Worm (Caenorhabditis elegans): ENCODE data around the gene glb-31.

The glb-31 gene

DNA sequence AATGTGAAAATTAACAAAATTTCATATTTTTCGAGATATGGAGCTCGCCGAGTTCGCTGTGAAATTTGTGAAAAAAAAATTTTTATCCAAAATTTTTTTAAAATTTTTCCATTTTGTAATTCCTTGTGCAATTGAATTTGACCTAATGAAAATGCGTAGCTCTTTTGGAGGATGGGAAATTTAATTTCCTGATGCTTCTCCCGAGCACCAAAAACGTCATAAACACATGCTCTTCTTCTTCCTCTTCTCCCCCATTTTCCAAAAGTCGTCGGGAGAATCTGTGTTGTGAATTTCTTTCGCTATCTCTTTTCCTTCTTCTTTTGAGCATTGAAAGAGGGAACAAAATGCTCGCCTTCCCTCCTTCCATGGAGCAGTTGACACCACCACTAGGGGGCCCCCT lies 40.0 kb upstream of the glb-31 start (continued):
- TF ChIP-seq ztf-1 (GFP tag; conservative IDR thresholded peaks at IDR 0.05) (no peak), lin-39 (tag; optimal IDR thresholded peaks at IDR 0.05) (no peak)

ce11 chrII:1340049-1340448 lies 38.6 kb upstream of the glb-31 start:
- no peak for TF ChIP-seq dmd-4 (tag; optimal IDR thresholded peaks at IDR 0.05)
- TF ChIP-seq mab-5 (tag; optimal IDR thresholded peaks at IDR 0.05) = no peak
- peak; percentile 75 for TF ChIP-seq unc-55 (GFP tag; optimal IDR thresholded peaks at IDR 0.05)

- TF ChIP-seq zag-1 (tag; optimal IDR thresholded peaks at IDR 0.05) = peak; percentile 43
- TF ChIP-seq nhr-23 (tag; optimal IDR thresholded peaks at IDR 0.05) = no peak
Observed at ce11 chrII:1338196-1338595, 36.7 kb upstream of the glb-31 start.

ce11 chrII:1329887-1330286 lies 28.4 kb upstream of the glb-31 start:
- TF ChIP-seq mdl-1 (tag; optimal IDR thresholded peaks at IDR 0.05) (no peak), ZK546.5 (tag; optimal IDR thresholded peaks at IDR 0.05) (no peak)

- TF ChIP-seq unc-55 (GFP tag; optimal IDR thresholded peaks at IDR 0.05) = no peak
Observed at ce11 chrII:1326689-1327088, 25.2 kb upstream of the glb-31 start, which contains the start of gene jip-1. Gene jip-1, plus strand, starts transcription at chrII:1326989.

- TF ChIP-seq mdl-1 (tag; optimal IDR thresholded peaks at IDR 0.05) (no peak), nhr-77 (tag; optimal IDR thresholded peaks at IDR 0.05) (no peak), nhr-23 (tag; optimal IDR thresholded peaks at IDR 0.05) (no peak), C34F6.9 (tag; optimal IDR thresholded peaks at IDR 0.05) (no peak)
Observed at ce11 chrII:1325604-1326003, 24.1 kb upstream of the glb-31 start.

DNA sequence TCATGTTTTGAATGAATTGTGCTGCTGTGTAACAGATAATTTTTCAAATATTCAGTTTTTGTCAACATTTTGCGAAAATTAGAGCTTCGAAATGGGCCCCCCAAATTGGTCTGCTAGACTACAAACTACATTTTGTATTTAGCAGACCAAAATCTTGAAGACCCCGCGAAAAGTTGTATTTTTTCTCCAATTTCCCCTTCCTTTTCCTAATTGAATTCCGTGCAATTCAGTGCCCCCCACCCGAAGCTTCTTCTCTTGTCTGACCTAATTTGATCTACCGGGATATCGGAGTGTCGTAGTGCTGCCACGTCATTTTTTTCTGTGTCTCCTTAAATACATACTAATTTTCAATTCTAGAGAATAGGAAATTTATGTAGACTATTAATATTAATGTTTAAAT lies 22.6 kb upstream of the glb-31 start:
- TF ChIP-seq nhr-23 (tag; optimal IDR thresholded peaks at IDR 0.05) (no peak), nhr-25 (tag; optimal IDR thresholded peaks at IDR 0.05) (no peak), sem-4 (tag; optimal IDR thresholded peaks at IDR 0.05) (peak; percentile 27), crh-2 (tag; optimal IDR thresholded peaks at IDR 0.05) (peak; percentile 43), nhr-21 (tag; optimal IDR thresholded peaks at IDR 0.05) (no peak)

DNA sequence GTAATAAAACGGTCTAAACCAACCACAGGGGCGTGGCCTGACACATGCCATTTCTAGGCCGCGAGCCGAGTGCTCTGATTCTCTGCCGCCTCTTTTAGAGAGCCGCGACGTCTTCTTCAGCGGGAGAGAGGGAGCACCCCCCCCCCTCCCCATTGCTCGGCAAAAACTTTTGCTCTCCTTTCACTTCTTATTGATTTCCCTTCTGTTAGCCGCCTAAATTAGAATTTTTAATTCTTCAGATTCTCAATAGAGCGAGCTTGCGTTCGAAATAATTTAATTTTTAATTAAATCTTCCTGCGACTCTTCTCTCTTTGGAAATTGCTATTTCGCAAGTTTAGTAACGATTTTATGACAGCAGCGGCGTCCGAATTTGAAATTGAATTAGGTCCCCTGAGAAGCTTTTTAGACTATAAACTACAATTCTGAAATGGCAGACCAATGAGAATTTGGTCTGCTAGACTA lies 21.8 kb upstream of the glb-31 start:
- TF ChIP-seq crh-2 (tag; optimal IDR thresholded peaks at IDR 0.05) (peak; percentile 37), Y55F3AM.14 (GFP tag; optimal IDR thresholded peaks at IDR 0.05) (no peak), unc-55 (GFP tag; optimal IDR thresholded peaks at IDR 0.05) (peak; percentile 93), lin-11 (tag; optimal IDR thresholded peaks at IDR 0.05) (no peak), lin-13 (GFP tag; optimal IDR thresholded peaks at IDR 0.05) (peak; percentile 58), C34F6.9 (tag; optimal IDR thresholded peaks at IDR 0.05) (peak; percentile 72), mab-5 (tag; optimal IDR thresholded peaks at IDR 0.05) (peak; percentile 13), sma-3 (GFP tag; optimal IDR thresholded peaks at IDR 0.05) (no peak), lsy-2 (tag; optimal IDR thresholded peaks at IDR 0.05) (peak; percentile 21 to 58), snpc-4 (tag; optimal IDR thresholded peaks at IDR 0.05) (no peak), sma-9 (GFP tag; optimal IDR thresholded peaks at IDR 0.05) (peak; percentile 29), sma-9 (tag; optimal IDR thresholded peaks at IDR 0.05) (no peak), zag-1 (tag; optimal IDR thresholded peaks at IDR 0.05) (peak; percentile 11)

DNA sequence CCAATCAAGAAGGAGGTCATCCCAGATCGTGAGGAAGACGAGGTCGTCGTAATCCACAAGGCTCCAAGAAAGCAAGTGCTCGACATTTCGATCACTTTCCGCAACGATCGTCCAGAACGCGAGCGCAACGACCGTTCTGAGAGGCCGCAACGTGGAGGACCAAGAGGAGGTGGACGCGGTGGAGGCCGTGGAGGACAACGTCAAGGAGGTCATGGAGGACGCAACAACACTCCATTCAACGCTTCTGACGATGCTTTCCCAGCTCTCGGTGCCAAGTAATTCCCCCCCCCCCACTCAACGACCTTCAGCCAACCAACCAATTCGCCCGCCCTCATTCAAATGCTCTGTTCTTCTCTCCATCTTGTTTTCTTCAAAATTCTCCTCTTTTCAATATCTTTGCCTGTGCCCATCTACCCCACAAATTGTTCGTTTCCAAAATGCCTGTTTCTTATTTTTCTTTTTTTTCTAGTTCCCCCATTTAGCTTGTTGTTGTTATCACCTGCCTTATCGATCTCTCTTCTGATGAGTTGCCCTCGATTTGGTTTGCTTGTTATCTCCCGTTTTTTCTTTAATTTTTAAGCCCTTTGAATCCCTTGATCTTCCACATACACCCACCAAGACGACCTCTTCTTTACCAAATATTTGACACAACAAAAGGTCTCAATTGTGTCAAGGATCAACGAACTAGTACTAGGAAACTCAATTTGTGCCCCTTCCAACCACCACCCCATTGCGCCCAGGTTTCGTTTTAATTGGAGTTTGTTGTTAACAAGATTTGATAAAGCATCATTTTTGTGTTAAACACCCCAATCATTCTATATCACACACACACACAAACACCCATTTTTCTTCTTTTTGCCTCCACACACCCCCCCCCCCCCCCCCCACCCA lies 21.1 kb upstream of the glb-31 start:
- TF ChIP-seq nhr-237 (tag; optimal IDR thresholded peaks at IDR 0.05) (no peak), nhr-129 (tag; optimal IDR thresholded peaks at IDR 0.05) (no peak), peb-1 (tag; optimal IDR thresholded peaks at IDR 0.05) (no peak), F13H6.1 (tag; optimal IDR thresholded peaks at IDR 0.05) (no peak), blmp-1 (tag; optimal IDR thresholded peaks at IDR 0.05; ENCODE audit: insufficient read depth) (no peak), R02D3.7 (tag; optimal IDR thresholded peaks at IDR 0.05) (no peak), sma-9 (GFP tag; optimal IDR thresholded peaks at IDR 0.05) (no peak), sma-9 (tag; optimal IDR thresholded peaks at IDR 0.05) (no peak), mbf-1 (tag; optimal IDR thresholded peaks at IDR 0.05) (no peak), Y55F3AM.14 (GFP tag; optimal IDR thresholded peaks at IDR 0.05) (no peak), nhr-12 (tag; optimal IDR thresholded peaks at IDR 0.05) (no peak), lin-39 (tag; optimal IDR thresholded peaks at IDR 0.05) (no peak), elt-1 (tag; optimal IDR thresholded peaks at IDR 0.05) (no peak), ztf-4 (tag; optimal IDR thresholded peaks at IDR 0.05) (no peak), skn-1 (tag; optimal IDR thresholded peaks at IDR 0.05) (no peak), ceh-16 (tag; optimal IDR thresholded peaks at IDR 0.05) (no peak), nhr-25 (tag; optimal IDR thresholded peaks at IDR 0.05) (no peak)
